Worm (Caenorhabditis elegans) whole organism, young adult: ENCODE data around the gene F19C7.8.

Experiments
- egrh-3 ChIP-seq: fragments of 200-800 bp; sonication (Bioruptor generic); IDR thresholded peaks from 2 replicates; pipeline ENCODE4 v1.3.6; 2022; ENCODE audit warnings: missing genetic modification reagents, missing genetic modification characterization, missing compliant biosample characterization
- ets-4 ChIP-seq: fragments of 200-800 bp; sonication (Bioruptor generic); optimal IDR thresholded peaks from 2 replicates; lab custom pipeline; 2018; ENCODE audit warnings: mild to moderate bottlenecking, missing genetic modification characterization, missing compliant biosample characterization
- him-1 ChIP-seq: sonication (generic microtip); optimal IDR thresholded peaks from 2 replicates; lab custom pipeline; 2016; ENCODE audit warnings: missing genotype, missing genetic modification reagents, missing genetic modification characterization, missing compliant biosample characterization
- mel-28 ChIP-seq: sonication (generic microtip); optimal IDR thresholded peaks from 2 replicates; lab custom pipeline; 2016; ENCODE audit warnings: borderline replicate concordance, mild to moderate bottlenecking, missing genetic modification characterization, missing compliant biosample characterization
- nfya-1 ChIP-seq: sonication (generic microtip); optimal IDR thresholded peaks from 2 replicates; lab custom pipeline; 2017; ENCODE audit warnings: antibody characterized with exemption, missing compliant biosample characterization, missing genetic modification characterization, borderline replicate concordance; ENCODE audit not compliant: insufficient read depth
- pha-4 ChIP-seq: fragments of 150-350 bp; sonication (generic microtip); optimal IDR thresholded peaks from 2 replicates; lab custom pipeline; 2014; ENCODE audit warnings: missing biosample characterization, missing genetic modification reagents, missing genetic modification characterization
- rcor-1 ChIP-seq: fragments of 200-800 bp; sonication (Bioruptor generic); IDR thresholded peaks from 2 replicates; pipeline ENCODE4 v1.3.6; 2022; ENCODE audit warnings: missing genetic modification reagents, missing genetic modification characterization, missing compliant biosample characterization
- rpc-1 ChIP-seq, 2 experiments: fragments of 150-350 bp in 1 of 2; sonication (generic microtip) in 1 of 2; optimal IDR thresholded peaks; 2 replicates each; lab custom pipeline; 2014 to 2018; ENCODE audit warnings: missing biosample characterization in 1 of 2, missing genetic modification characterization in 1 of 2, missing genetic modification reagents in 1 of 2, missing genotype in 1 of 2
- snpc-1.1 ChIP-seq: sonication (generic microtip); optimal IDR thresholded peaks from 2 replicates; lab custom pipeline; 2017; ENCODE audit warnings: missing genetic modification characterization, mild to moderate bottlenecking, missing compliant biosample characterization, antibody characterized with exemption, moderate library complexity, missing genotype, missing genetic modification reagents; ENCODE audit not compliant: insufficient read depth
- snpc-3.4 ChIP-seq: sonication (generic microtip); optimal IDR thresholded peaks from 2 replicates; lab custom pipeline; 2017; ENCODE audit warnings: missing genetic modification characterization, mild to moderate bottlenecking, missing compliant biosample characterization, antibody characterized with exemption, moderate library complexity, missing genotype, missing genetic modification reagents
- unc-130 ChIP-seq: sonication (generic microtip); optimal IDR thresholded peaks from 2 replicates; lab custom pipeline; 2016; ENCODE audit warnings: missing genetic modification reagents, missing genetic modification characterization, missing compliant biosample characterization
- ztf-28 ChIP-seq: fragments of 200-800 bp; sonication (Bioruptor generic); IDR thresholded peaks from 2 replicates; pipeline ENCODE4 v1.3.6; 2022; ENCODE audit warnings: missing genetic modification reagents, missing genetic modification characterization, missing compliant biosample characterization

DNA sequence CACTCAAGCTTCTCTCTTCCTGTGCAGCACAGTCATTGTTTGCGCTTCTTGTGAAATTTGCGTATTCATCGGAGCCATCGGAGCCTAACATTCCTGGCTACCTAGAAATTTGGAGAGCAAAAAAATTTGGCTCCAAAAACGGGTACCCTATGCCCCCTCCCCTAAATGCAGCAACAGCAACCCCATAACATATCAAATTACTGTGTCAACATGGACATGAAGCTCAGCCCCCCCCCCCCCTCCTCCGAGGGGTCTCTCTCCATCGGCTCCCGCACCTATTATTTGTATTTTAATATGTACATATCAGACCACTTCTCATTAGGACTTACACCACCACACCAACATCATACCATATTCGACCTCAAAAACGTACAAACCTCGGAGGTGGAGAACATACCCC lies 36.4 kb upstream of the F19C7.8 start:
- no peak for TF ChIP-seq rcor-1 (GFP tag; lab: Robert Waterston, UW)
- TF ChIP-seq mel-28 (tag; lab: Kevin White, UChicago) = no peak
- no peak for TF ChIP-seq snpc-3.4 (tag; lab: Kevin White, UChicago)
- no peak for TF ChIP-seq him-1 (tag; lab: Kevin White, UChicago)
- TF ChIP-seq ets-4 (GFP tag; lab: Kevin White, UChicago) = no peak
- TF ChIP-seq ztf-28 (GFP tag; lab: Robert Waterston, UW) = no peak
- TF ChIP-seq snpc-1.1 (tag; lab: Kevin White, UChicago) = no peak
- TF ChIP-seq pha-4 (tag; lab: Kevin White, UChicago) = no peak
- no peak for TF ChIP-seq unc-130 (GFP tag; lab: Kevin White, UChicago)
- no peak for TF ChIP-seq rpc-1 (optimal IDR thresholded peaks at IDR 0.05; lab: Kevin White, UChicago)
- TF ChIP-seq rpc-1 (tag; optimal IDR thresholded peaks at IDR 0.05; lab: Kevin White, UChicago) = no peak
- TF ChIP-seq egrh-3 (GFP tag; lab: Robert Waterston, UW) = no peak
- no peak for TF ChIP-seq nfya-1 (tag; lab: Kevin White, UChicago)
